Worm (Caenorhabditis elegans): ENCODE results near the gene tbx-33.

ce11 chrIII:11680514-11680913 lies 43.9 kb upstream of the tbx-33 start:
- TF ChIP-seq him-1 (tag; optimal IDR thresholded peaks at IDR 0.05), result no peak
- TF ChIP-seq dao-5 (tag; optimal IDR thresholded peaks at IDR 0.05), result no peak
- TF ChIP-seq W03F9.2 (tag; optimal IDR thresholded peaks at IDR 0.05), result no peak
